Worm (Caenorhabditis elegans): ENCODE measurements around the gene nova-1.
"Not testable (repeated sequence)": the region's sequence is repeated elsewhere in the genome, so short reads cannot be mapped to it uniquely, and the experiment has no call there.

ce11 chrV:18129663-18130272, 48.0 kb upstream of the nova-1 start:
- TF ChIP-seq nfya-1 (tag; optimal IDR thresholded peaks at IDR 0.05; ENCODE audit: insufficient read depth); zag-1 (tag; optimal IDR thresholded peaks at IDR 0.05); elt-1 (tag; optimal IDR thresholded peaks at IDR 0.05); nhr-11 (tag; optimal IDR thresholded peaks at IDR 0.05); sea-2 (GFP tag; optimal IDR thresholded peaks at IDR 0.05); unc-62 (GFP tag; optimal IDR thresholded peaks at IDR 0.05); pha-4 (tag; optimal IDR thresholded peaks at IDR 0.05); ama-1 (optimal IDR thresholded peaks at IDR 0.05); lin-15B (tag; optimal IDR thresholded peaks at IDR 0.05); snpc-4 (tag; optimal IDR thresholded peaks at IDR 0.05); lsy-12 (tag; optimal IDR thresholded peaks at IDR 0.05); nhr-28 (tag; optimal IDR thresholded peaks at IDR 0.05); tbx-2 (tag; optimal IDR thresholded peaks at IDR 0.05); nhr-12 (tag; optimal IDR thresholded peaks at IDR 0.05): not testable (repeated sequence)
